Worm (Caenorhabditis elegans) whole organism, early embryonic: ENCODE results near the gene sax-7.

Experiments used
- ama-1 ChIP-seq: fragments of 150-350 bp; optimal IDR thresholded peaks from 2 replicates; lab custom pipeline; 2014
- ets-7 ChIP-seq: sonication (generic microtip); optimal IDR thresholded peaks from 2 replicates; lab custom pipeline; 2016; ENCODE audit warnings: missing genotype, missing genetic modification characterization, missing compliant biosample characterization
- hmbx-1 ChIP-seq: sonication (generic microtip); optimal IDR thresholded peaks from 2 replicates; lab custom pipeline; 2016; ENCODE audit warnings: mild to moderate bottlenecking, missing genetic modification characterization, missing compliant biosample characterization
- pes-1 ChIP-seq: fragments of 200-800 bp; sonication (Bioruptor generic); IDR thresholded peaks from 2 replicates; pipeline ENCODE4 v1.3.6; 2022; ENCODE audit warnings: missing genetic modification reagents, missing genetic modification characterization, missing compliant biosample characterization
- tbx-37 ChIP-seq: fragments of 200-800 bp; sonication (Bioruptor generic); conservative IDR thresholded peaks from 2 replicates; pipeline ENCODE4 v1.3.6; 2022; ENCODE audit warnings: missing genetic modification reagents, missing genetic modification characterization, missing compliant biosample characterization

ce11 chrIV:8016694-8017093, 45.8 kb upstream of the sax-7 start, which contains the start of gene elpc-4:
- TF ChIP-seq pes-1 (GFP tag; lab: Robert Waterston, UW), result no peak
- TF ChIP-seq ets-7, result no peak
- TF ChIP-seq ama-1 (lab: Kevin White, UChicago), result no peak
- TF ChIP-seq tbx-37 (GFP tag; lab: Robert Waterston, UW), result no peak
- TF ChIP-seq hmbx-1 (tag; lab: Kevin White, UChicago), result no peak
